Fruit fly (Drosophila melanogaster) whole organism, larva: ENCODE measurements around the gene bdwf.
A peak's percentile ranks its signal among the peaks of the same experiment; 100 is the strongest.

ENCODE experiments used
- noc ChIP-seq: fragments of 200-800 bp; sonication (Bioruptor generic); optimal IDR thresholded peaks from 3 replicates; lab custom pipeline; 2019; ENCODE audit warnings: missing biosample characterization, mild to moderate bottlenecking, missing genetic modification characterization, moderate library complexity

The bdwf gene

dm6 chr3R:17042838-17043569 lies at the start of gene bdwf, which contains the start of gene Patr-1:
TSS of gene bdwf (minus strand) at chr3R:17043136.
TSS of gene Patr-1 (plus strand) at chr3R:17043564.
- TF ChIP-seq noc (tag; lab: Kevin White, UChicago): no peak

dm6 chr3R:17087977-17088618 lies 45.2 kb upstream of the bdwf start, which contains the start of gene cal1:
TSS of gene cal1 (plus strand) at chr3R:17088280.
- TF ChIP-seq noc (tag; lab: Kevin White, UChicago): no peak

- TF ChIP-seq noc (tag; lab: Kevin White, UChicago): no peak
These were observed 42.3 kb upstream of the bdwf start, which contains the start of gene GckIII for dm6 chr3R:17085029-17085807. TSS of gene GckIII (plus strand) at chr3R:17085513.

dm6 chr3R:17082471-17082870 lies 39.5 kb upstream of the bdwf start:
- no peak for TF ChIP-seq noc (tag; lab: Kevin White, UChicago)

- TF ChIP-seq noc (tag; lab: Kevin White, UChicago): no peak
These were observed 38.5 kb upstream of the bdwf start for dm6 chr3R:17081359-17081935.

- no peak for TF ChIP-seq noc (tag; lab: Kevin White, UChicago)
These were observed 37.9 kb upstream of the bdwf start for dm6 chr3R:17080666-17081358.

- TF ChIP-seq noc (tag; lab: Kevin White, UChicago): peak; percentile 38
These were observed 36.9 kb upstream of the bdwf start, which contains the start of the genes Keap1 and kuk for dm6 chr3R:17079859-17080255. TSS of gene Keap1 (minus strand) at chr3R:17079945. TSS of gene kuk (plus strand) at chr3R:17080244.

dm6 chr3R:17078961-17079858 lies 36.3 kb upstream of the bdwf start:
- no peak for TF ChIP-seq noc (tag; lab: Kevin White, UChicago)

dm6 chr3R:17077968-17078417 lies 35.1 kb upstream of the bdwf start:
- TF ChIP-seq noc (tag; lab: Kevin White, UChicago): no peak

- peak; percentile 22 for TF ChIP-seq noc (tag; lab: Kevin White, UChicago)
These were observed 29.7 kb upstream of the bdwf start, which contains the start of the genes Ns1 and mRpS11 for dm6 chr3R:17072526-17073114. TSS of gene Ns1 (minus strand) at chr3R:17072675. TSS of gene mRpS11 (plus strand) at chr3R:17072732.

dm6 chr3R:17067721-17068120 lies 24.8 kb upstream of the bdwf start:
- TF ChIP-seq noc (tag; lab: Kevin White, UChicago): no peak

- TF ChIP-seq noc (tag; lab: Kevin White, UChicago): no peak
These were observed 24.0 kb upstream of the bdwf start for dm6 chr3R:17066828-17067430.

dm6 chr3R:17066077-17066476 lies 23.1 kb upstream of the bdwf start:
- no peak for TF ChIP-seq noc (tag; lab: Kevin White, UChicago)
